Fruit fly (Drosophila melanogaster) S2 (cell line): ENCODE measurements around the gene svp.

Experiments
- CG8478 ChIP-seq: fragments of >200 bp; optimal IDR thresholded peaks from 2 replicates; lab custom pipeline; 2018
- CTCF ChIP-seq, 2 experiments: fragments of >200 bp; optimal IDR thresholded peaks; 2 replicates each; lab custom pipeline; 2018

- TF ChIP-seq CG8478 (lab: Kevin White, UChicago) (no peak), CTCF (optimal IDR thresholded peaks at IDR 0.05; lab: Kevin White, UChicago) (no peak)
Observed at dm6 chr3R:12347659-12348058, 89.1 kb downstream of the svp start.
